Worm (Caenorhabditis elegans): ENCODE data around the gene trcs-2.

ce11 chrII:8741277-8741676 is 19.0 kb downstream of the trcs-2 start:
- peak in 1 of 2 experiments; percentile 86 for TF ChIP-seq mdl-1 (tag; optimal IDR thresholded peaks at IDR 0.05)
- TF ChIP-seq aly-2 (tag; optimal IDR thresholded peaks at IDR 0.05), result no peak
- no peak for TF ChIP-seq unc-62 (GFP tag; optimal IDR thresholded peaks at IDR 0.05)
- TF ChIP-seq tbx-2 (tag; optimal IDR thresholded peaks at IDR 0.05), result peak; percentile 14
- TF ChIP-seq nhr-12 (tag; optimal IDR thresholded peaks at IDR 0.05), result no peak
